Worm (Caenorhabditis elegans) whole organism, young adult: ENCODE measurements around the gene smc-5.
A peak's percentile ranks its signal among the peaks of the same experiment; 100 is the strongest.

ENCODE experiments used
- B0336.3 ChIP-seq: fragments of 200-800 bp; sonication (Bioruptor generic); IDR thresholded peaks from 2 replicates; pipeline ENCODE4 v1.3.6; 2022; ENCODE audit warnings: missing genetic modification characterization, missing compliant biosample characterization
- C06A6.2 ChIP-seq: fragments of 200-800 bp; sonication (Bioruptor generic); conservative IDR thresholded peaks from 2 replicates; pipeline ENCODE4 v1.3.6; 2022; ENCODE audit warnings: missing genetic modification characterization, missing compliant biosample characterization
- F37B4.10 ChIP-seq: fragments of 200-800 bp; sonication (Bioruptor generic); IDR thresholded peaks from 2 replicates; pipeline ENCODE4 v1.3.6; 2022; ENCODE audit warnings: missing genetic modification characterization, missing compliant biosample characterization
- F39B2.1 ChIP-seq: fragments of 200-800 bp; sonication (Bioruptor generic); IDR thresholded peaks from 2 replicates; pipeline ENCODE4 v1.3.6; 2022; ENCODE audit warnings: missing genetic modification reagents, missing genetic modification characterization, missing compliant biosample characterization
- F49E8.2 ChIP-seq: sonication (generic microtip); optimal IDR thresholded peaks from 3 replicates; lab custom pipeline; 2017; ENCODE audit warnings: missing genetic modification characterization, mild to moderate bottlenecking, missing compliant biosample characterization, antibody characterized with exemption, moderate library complexity; ENCODE audit not compliant: insufficient read depth
- K11D2.4 ChIP-seq: fragments of 200-800 bp; sonication (Bioruptor generic); IDR thresholded peaks from 2 replicates; pipeline ENCODE4 v1.3.6; 2022; ENCODE audit warnings: missing genetic modification reagents, missing genetic modification characterization, missing compliant biosample characterization
- K12H6.12 ChIP-seq: fragments of 200-800 bp; sonication (Bioruptor generic); optimal IDR thresholded peaks from 2 replicates; lab custom pipeline; 2018; ENCODE audit warnings: mild to moderate bottlenecking, missing genetic modification characterization, missing compliant biosample characterization
- Y53F4B.3 ChIP-seq: fragments of 200-800 bp; sonication (Bioruptor generic); IDR thresholded peaks from 2 replicates; pipeline ENCODE4 v1.3.6; 2022; ENCODE audit warnings: missing genetic modification reagents, missing genetic modification characterization, missing compliant biosample characterization
- ZK185.1 ChIP-seq: sonication (generic microtip); optimal IDR thresholded peaks from 2 replicates; lab custom pipeline; 2016; ENCODE audit warnings: mild to moderate bottlenecking, missing genetic modification characterization, missing compliant biosample characterization; ENCODE audit not compliant: poor library complexity, severe bottlenecking
- akir-1 ChIP-seq: fragments of 200-800 bp; sonication (Bioruptor generic); optimal IDR thresholded peaks from 2 replicates; lab custom pipeline; 2018; ENCODE audit warnings: mild to moderate bottlenecking, missing genetic modification characterization, moderate library complexity, missing compliant biosample characterization
- ama-1 ChIP-seq, 3 experiments: fragments of 150-350 bp in 1 of 3; sonication (generic microtip) in 2 of 3; optimal IDR thresholded peaks; 2 replicates each; lab custom pipeline; 2014 to 2018; ENCODE audit warnings: missing biosample characterization in 2 of 3, missing genetic modification characterization in 2 of 3, missing genetic modification reagents in 2 of 3
- atf-7 ChIP-seq: sonication (generic microtip); optimal IDR thresholded peaks from 2 replicates; lab custom pipeline; 2017; ENCODE audit warnings: mild to moderate bottlenecking, missing genetic modification characterization, missing compliant biosample characterization
- athp-1 ChIP-seq: sonication (generic microtip); optimal IDR thresholded peaks from 2 replicates; lab custom pipeline; 2017; ENCODE audit warnings: mild to moderate bottlenecking, missing genetic modification characterization, missing compliant biosample characterization
- attf-5 ChIP-seq: fragments of 200-800 bp; sonication (Bioruptor generic); optimal IDR thresholded peaks from 2 replicates; lab custom pipeline; 2018; ENCODE audit warnings: mild to moderate bottlenecking, missing genetic modification characterization, missing compliant biosample characterization
- ccch-3 ChIP-seq: fragments of 200-800 bp; sonication (Bioruptor generic); optimal IDR thresholded peaks from 2 replicates; lab custom pipeline; 2018; ENCODE audit warnings: mild to moderate bottlenecking, missing genetic modification characterization, missing compliant biosample characterization
- cebp-2 ChIP-seq: fragments of 200-800 bp; sonication (Bioruptor generic); IDR thresholded peaks from 2 replicates; pipeline ENCODE4 v1.3.6; 2022; ENCODE audit warnings: missing genetic modification characterization, missing compliant biosample characterization
- ceh-40 ChIP-seq: fragments of 200-800 bp; sonication (Bioruptor generic); IDR thresholded peaks from 2 replicates; pipeline ENCODE4 v1.3.6; 2022; ENCODE audit warnings: missing genetic modification characterization, missing compliant biosample characterization
- die-1 ChIP-seq: sonication (generic microtip); optimal IDR thresholded peaks from 2 replicates; lab custom pipeline; 2016; ENCODE audit warnings: missing genotype, mild to moderate bottlenecking, missing genetic modification characterization, missing compliant biosample characterization
- ekl-4 ChIP-seq: fragments of 200-800 bp; sonication (Bioruptor generic); IDR thresholded peaks from 2 replicates; pipeline ENCODE4 v1.3.6; 2022; ENCODE audit warnings: missing genetic modification reagents, missing genetic modification characterization, missing compliant biosample characterization
- gei-17 ChIP-seq: fragments of 200-800 bp; sonication (Bioruptor generic); optimal IDR thresholded peaks from 2 replicates; lab custom pipeline; 2018; ENCODE audit warnings: mild to moderate bottlenecking, missing genetic modification characterization, missing compliant biosample characterization
- hlh-12 ChIP-seq: sonication (generic microtip); optimal IDR thresholded peaks from 2 replicates; lab custom pipeline; 2016; ENCODE audit warnings: missing genetic modification characterization, missing compliant biosample characterization
- hmg-1.2 ChIP-seq: fragments of 200-800 bp; sonication (Bioruptor generic); IDR thresholded peaks from 2 replicates; pipeline ENCODE4 v1.3.6; 2022; ENCODE audit warnings: missing genetic modification reagents, missing genetic modification characterization, missing compliant biosample characterization
- hsf-1 ChIP-seq: fragments of 200-800 bp; sonication (Bioruptor generic); IDR thresholded peaks from 2 replicates; pipeline ENCODE4 v1.3.6; 2022; ENCODE audit warnings: missing genetic modification reagents, missing genetic modification characterization, missing compliant biosample characterization
- lin-54 ChIP-seq: fragments of 200-800 bp; sonication (Bioruptor generic); optimal IDR thresholded peaks from 2 replicates; lab custom pipeline; 2018; ENCODE audit warnings: mild to moderate bottlenecking, missing genetic modification characterization, missing compliant biosample characterization
- lir-1 ChIP-seq: fragments of 200-800 bp; sonication (Bioruptor generic); conservative IDR thresholded peaks from 2 replicates; pipeline ENCODE4 v1.3.6; 2022; ENCODE audit warnings: missing genetic modification reagents, missing genetic modification characterization, missing compliant biosample characterization
- lsl-1 ChIP-seq: fragments of 200-800 bp; sonication (Bioruptor generic); optimal IDR thresholded peaks from 2 replicates; lab custom pipeline; 2018; ENCODE audit warnings: mild to moderate bottlenecking, missing genetic modification characterization, moderate library complexity, missing compliant biosample characterization
- madf-3 ChIP-seq: fragments of 200-800 bp; sonication (Bioruptor generic); IDR thresholded peaks from 2 replicates; pipeline ENCODE4 v1.3.6; 2022; ENCODE audit warnings: missing genetic modification reagents, missing genetic modification characterization, missing compliant biosample characterization
- madf-8 ChIP-seq: fragments of 200-800 bp; sonication (Bioruptor generic); conservative IDR thresholded peaks from 2 replicates; pipeline ENCODE4 v1.3.6; 2022; ENCODE audit warnings: missing genetic modification reagents, missing genetic modification characterization, missing compliant biosample characterization
- mxl-1 ChIP-seq: sonication (generic microtip); optimal IDR thresholded peaks from 2 replicates; lab custom pipeline; 2016; ENCODE audit warnings: missing genetic modification characterization, missing compliant biosample characterization
- nfya-1 ChIP-seq: sonication (generic microtip); optimal IDR thresholded peaks from 2 replicates; lab custom pipeline; 2017; ENCODE audit warnings: antibody characterized with exemption, missing compliant biosample characterization, missing genetic modification characterization, borderline replicate concordance; ENCODE audit not compliant: insufficient read depth
- nhr-120 ChIP-seq: fragments of 200-800 bp; sonication (Bioruptor generic); IDR thresholded peaks from 2 replicates; pipeline ENCODE4 v1.3.6; 2022; ENCODE audit warnings: missing genetic modification characterization, missing compliant biosample characterization
- nhr-27 ChIP-seq: fragments of 200-800 bp; sonication (Bioruptor generic); optimal IDR thresholded peaks from 2 replicates; lab custom pipeline; 2018; ENCODE audit warnings: mild to moderate bottlenecking, missing genetic modification characterization, moderate library complexity, missing compliant biosample characterization
- nhr-90 ChIP-seq: sonication (generic microtip); optimal IDR thresholded peaks from 2 replicates; lab custom pipeline; 2016; ENCODE audit warnings: missing genotype, mild to moderate bottlenecking, missing genetic modification characterization, missing compliant biosample characterization
- repo-1 ChIP-seq: sonication (generic microtip); optimal IDR thresholded peaks from 2 replicates; lab custom pipeline; 2017; ENCODE audit warnings: mild to moderate bottlenecking, missing genetic modification characterization, missing compliant biosample characterization
- rpc-1 ChIP-seq, 2 experiments: fragments of 150-350 bp in 1 of 2; sonication (generic microtip) in 1 of 2; optimal IDR thresholded peaks; 2 replicates each; lab custom pipeline; 2014 to 2018; ENCODE audit warnings: missing biosample characterization in 1 of 2, missing genetic modification characterization in 1 of 2, missing genetic modification reagents in 1 of 2, missing genotype in 1 of 2
- snpc-1.1 ChIP-seq: sonication (generic microtip); optimal IDR thresholded peaks from 2 replicates; lab custom pipeline; 2017; ENCODE audit warnings: missing genetic modification characterization, mild to moderate bottlenecking, missing compliant biosample characterization, antibody characterized with exemption, moderate library complexity, missing genotype, missing genetic modification reagents; ENCODE audit not compliant: insufficient read depth
- snpc-1.3 ChIP-seq: sonication (generic microtip); optimal IDR thresholded peaks from 2 replicates; lab custom pipeline; 2017; ENCODE audit warnings: missing genetic modification characterization, mild to moderate bottlenecking, missing compliant biosample characterization, antibody characterized with exemption, moderate library complexity, missing genotype, missing genetic modification reagents; ENCODE audit not compliant: insufficient read depth
- somi-1 ChIP-seq: fragments of 200-800 bp; sonication (Bioruptor generic); optimal IDR thresholded peaks from 2 replicates; lab custom pipeline; 2018; ENCODE audit warnings: mild to moderate bottlenecking, missing genetic modification characterization, missing compliant biosample characterization
- tbx-9 ChIP-seq: sonication (generic microtip); optimal IDR thresholded peaks from 2 replicates; lab custom pipeline; 2016; ENCODE audit warnings: borderline replicate concordance, missing genetic modification characterization, inconsistent platforms, missing compliant biosample characterization
- unc-62 ChIP-seq: fragments of 150-350 bp; optimal IDR thresholded peaks from 2 replicates; lab custom pipeline; 2014; ENCODE audit warnings: missing biosample characterization, missing genetic modification reagents, missing genetic modification characterization
- zim-3 ChIP-seq: sonication (generic microtip); optimal IDR thresholded peaks from 2 replicates; lab custom pipeline; 2017; ENCODE audit warnings: mild to moderate bottlenecking, missing genetic modification characterization, moderate library complexity, missing compliant biosample characterization
- ztf-22 ChIP-seq: fragments of 200-800 bp; sonication (Bioruptor generic); optimal IDR thresholded peaks from 2 replicates; lab custom pipeline; 2018; ENCODE audit warnings: mild to moderate bottlenecking, missing genetic modification characterization, moderate library complexity, missing compliant biosample characterization
- ztf-25 ChIP-seq: fragments of 200-800 bp; sonication (Bioruptor generic); IDR thresholded peaks from 2 replicates; pipeline ENCODE4 v1.3.6; 2022; ENCODE audit warnings: missing genetic modification reagents, missing genetic modification characterization, missing compliant biosample characterization
- ztf-26 ChIP-seq: sonication (generic microtip); optimal IDR thresholded peaks from 2 replicates; lab custom pipeline; 2017; ENCODE audit warnings: missing genetic modification characterization, missing compliant biosample characterization
- ztf-28 ChIP-seq: fragments of 200-800 bp; sonication (Bioruptor generic); IDR thresholded peaks from 2 replicates; pipeline ENCODE4 v1.3.6; 2022; ENCODE audit warnings: missing genetic modification reagents, missing genetic modification characterization, missing compliant biosample characterization
- ztf-3 ChIP-seq: fragments of 200-800 bp; sonication (Bioruptor generic); optimal IDR thresholded peaks from 2 replicates; lab custom pipeline; 2018; ENCODE audit warnings: mild to moderate bottlenecking, missing genetic modification characterization, missing compliant biosample characterization

The smc-5 gene

ce11 chrII:5050776-5051175, 11.1 kb upstream of the smc-5 start:
- TF ChIP-seq snpc-1.1 (tag; lab: Kevin White, UChicago): no peak
- no peak for TF ChIP-seq repo-1 (tag; lab: Kevin White, UChicago)
- TF ChIP-seq Y53F4B.3 (GFP tag; lab: Robert Waterston, UW): no peak
- no peak for TF ChIP-seq lin-54 (GFP tag; lab: Kevin White, UChicago)
- TF ChIP-seq die-1 (tag; lab: Kevin White, UChicago): no peak
- no peak for TF ChIP-seq akir-1 (GFP tag; lab: Kevin White, UChicago)
- TF ChIP-seq hmg-1.2 (GFP tag; lab: Robert Waterston, UW): no peak
- no peak for TF ChIP-seq ekl-4 (GFP tag; lab: Robert Waterston, UW)
- no peak for TF ChIP-seq ceh-40
- no peak for TF ChIP-seq mxl-1
- TF ChIP-seq K11D2.4 (GFP tag; lab: Robert Waterston, UW): no peak
- no peak for TF ChIP-seq lir-1 (GFP tag; lab: Robert Waterston, UW)
- no peak for TF ChIP-seq somi-1 (GFP tag; lab: Kevin White, UChicago)
- no peak for TF ChIP-seq C06A6.2 (GFP tag; lab: Robert Waterston, UW)

ce11 chrII:5055129-5055666, 6.7 kb upstream of the smc-5 start, which contains the start of the genes ify-1 and rpl-22:
Gene ify-1, minus strand, starts transcription at chrII:5055179.
Gene rpl-22, plus strand, starts transcription at chrII:5055616.
- TF ChIP-seq ztf-25 (no peak), F37B4.10 (GFP tag; lab: Robert Waterston, UW) (no peak), nhr-27 (no peak), repo-1 (tag; lab: Kevin White, UChicago) (no peak), ztf-22 (no peak), B0336.3 (peak; percentile 68; the same call in 1 of the 2 replicates), ztf-3 (GFP tag; lab: Kevin White, UChicago) (no peak), attf-5 (GFP tag; lab: Kevin White, UChicago) (peak; percentile 86), atf-7 (tag; lab: Kevin White, UChicago) (no peak), cebp-2 (no peak), ekl-4 (GFP tag; lab: Robert Waterston, UW) (peak; percentile 75), madf-8 (GFP tag; lab: Robert Waterston, UW) (peak; percentile 71), unc-62 (GFP tag; lab: Kevin White, UChicago) (no peak), nhr-120 (no peak), gei-17 (GFP tag; lab: Kevin White, UChicago) (no peak), snpc-1.3 (peak; percentile 60), madf-3 (GFP tag; lab: Robert Waterston, UW) (peak; percentile 77; the same call in 1 of the 2 replicates), ccch-3 (GFP tag; lab: Kevin White, UChicago) (no peak), ama-1 (optimal IDR thresholded peaks at IDR 0.05; lab: Kevin White, UChicago) (no peak), ama-1 (GFP tag; optimal IDR thresholded peaks at IDR 0.05; lab: Kevin White, UChicago) (no peak), rpc-1 (optimal IDR thresholded peaks at IDR 0.05; lab: Kevin White, UChicago) (peak; percentile 26), rpc-1 (tag; optimal IDR thresholded peaks at IDR 0.05; lab: Kevin White, UChicago) (peak; percentile 4), lsl-1 (GFP tag; lab: Kevin White, UChicago) (peak; percentile 95), nhr-90 (no peak), K12H6.12 (tag; lab: Kevin White, UChicago) (peak; percentile 56), ZK185.1 (tag; lab: Kevin White, UChicago) (peak; percentile 90), somi-1 (GFP tag; lab: Kevin White, UChicago) (no peak), F49E8.2 (tag; lab: Kevin White, UChicago) (peak; percentile 93), nfya-1 (tag; lab: Kevin White, UChicago) (no peak), ztf-28 (GFP tag; lab: Robert Waterston, UW) (0 out of 2 replicates have a peak, but pooled peaks have one; percentile 42), ztf-26 (peak; percentile 26), tbx-9 (tag; lab: Kevin White, UChicago) (no peak), zim-3 (tag; lab: Kevin White, UChicago) (no peak), hlh-12 (tag; lab: Kevin White, UChicago) (no peak), athp-1 (tag; lab: Kevin White, UChicago) (peak; percentile 73), F39B2.1 (GFP tag; lab: Robert Waterston, UW) (no peak), hsf-1 (GFP tag; lab: Robert Waterston, UW) (peak; percentile 72)
